Fruit fly (Drosophila melanogaster): ENCODE measurements around the gene Rev1.

The Rev1 gene

DNA sequence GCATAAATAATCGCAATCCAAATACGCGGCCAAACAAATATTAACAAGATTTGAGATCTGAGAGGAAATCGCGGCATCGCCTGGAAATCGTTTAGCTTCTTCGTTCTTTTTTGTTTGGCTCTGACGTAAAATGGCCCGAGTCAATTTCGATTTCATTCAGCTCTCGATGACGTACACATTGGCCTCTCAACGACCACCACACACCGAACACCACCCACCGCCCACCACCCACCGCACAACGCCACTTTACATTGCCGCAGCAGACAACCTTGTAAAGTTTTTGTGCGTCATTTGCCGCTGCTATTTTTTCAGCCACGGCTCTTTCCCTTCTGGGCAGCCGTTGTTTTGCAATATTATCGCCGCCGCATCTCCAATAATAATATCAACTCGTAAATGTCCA lies 22.1 kb upstream of the Rev1 start (continued):
- TF ChIP-seq Ssrp (tag; optimal IDR thresholded peaks at IDR 0.05) (no peak), Max (GFP tag; optimal IDR thresholded peaks at IDR 0.05) (no peak), Poxn (GFP tag; IDR thresholded peaks at IDR 0.05) (no peak), CG9932 (GFP tag; IDR thresholded peaks at IDR 0.05) (0 out of 2 replicates have a peak, but pooled peaks have one; percentile 21), CG3163 (GFP tag; optimal IDR thresholded peaks at IDR 0.05) (no peak), chinmo (GFP tag; IDR thresholded peaks at IDR 0.05; ENCODE audit: partially characterized antibody) (peak; percentile 80; the same call in 1 of the 4 replicates), Nf-YB (GFP tag; optimal IDR thresholded peaks at IDR 0.05) (no peak), CG1024 (GFP tag; IDR thresholded peaks at IDR 0.05) (no peak), Oli (tag; optimal IDR thresholded peaks at IDR 0.05) (no peak), CG12104 (GFP tag; optimal IDR thresholded peaks at IDR 0.05) (no peak), CG3838 (GFP tag; optimal IDR thresholded peaks at IDR 0.05) (no peak), tll (GFP tag; optimal IDR thresholded peaks at IDR 0.05) (no peak), org-1 (GFP tag; optimal IDR thresholded peaks at IDR 0.05) (no peak), YL-1 (GFP tag; optimal IDR thresholded peaks at IDR 0.05) (no peak), Sry-β (GFP tag; optimal IDR thresholded peaks at IDR 0.05) (no peak), Xbp1 (GFP tag; optimal IDR thresholded peaks at IDR 0.05) (no peak), CG15514 (GFP tag; optimal IDR thresholded peaks at IDR 0.05) (no peak), chm (GFP tag; IDR thresholded peaks at IDR 0.05) (0 out of 2 replicates have a peak, but pooled peaks have one; percentile 23), gcm2 (GFP tag; optimal IDR thresholded peaks at IDR 0.05) (no peak), ttk (GFP tag; IDR thresholded peaks at IDR 0.05) (no peak), sd (tag; optimal IDR thresholded peaks at IDR 0.05) (peak; percentile 70), E2f2 (GFP tag; IDR thresholded peaks at IDR 0.05) (no peak), CG17612 (GFP tag; IDR thresholded peaks at IDR 0.05) (no peak), CG16813 (GFP tag; IDR thresholded peaks at IDR 0.05; ENCODE audit: partially characterized antibody) (no peak), CG34422 (GFP tag; IDR thresholded peaks at IDR 0.05) (no peak), CG12769 (tag; optimal IDR thresholded peaks at IDR 0.05) (peak; percentile 59), grn (GFP tag; optimal IDR thresholded peaks at IDR 0.05) (no peak), Scr (GFP tag; IDR thresholded peaks at IDR 0.05; ENCODE audit: partially characterized antibody) (no peak), CG7556 (GFP tag; optimal IDR thresholded peaks at IDR 0.05) (no peak), CG4282 (GFP tag; optimal IDR thresholded peaks at IDR 0.05) (no peak), D19A (tag; optimal IDR thresholded peaks at IDR 0.05) (no peak), CG13894 (tag; optimal IDR thresholded peaks at IDR 0.05) (peak; percentile 44), CG18011 (GFP tag; optimal IDR thresholded peaks at IDR 0.05) (no peak), br (optimal IDR thresholded peaks at IDR 0.05) (no peak), CG9609 (GFP tag; optimal IDR thresholded peaks at IDR 0.05) (no peak), CG9215 (GFP tag; IDR thresholded peaks at IDR 0.05) (no peak), CG43689 (GFP tag; IDR thresholded peaks at IDR 0.05) (no peak), sug (tag; optimal IDR thresholded peaks at IDR 0.05) (peak; percentile 24), Pdp1 (GFP tag; optimal IDR thresholded peaks at IDR 0.05) (peak in 1 of 2 experiments; percentile 45), CG11695 (GFP tag; IDR thresholded peaks at IDR 0.05) (no peak), CG30403 (GFP tag; optimal IDR thresholded peaks at IDR 0.05) (no peak), amos (GFP tag; IDR thresholded peaks at IDR 0.05; ENCODE audit: partially characterized antibody) (no peak), CG7987 (GFP tag; optimal IDR thresholded peaks at IDR 0.05) (no peak), wdn (GFP tag; IDR thresholded peaks at IDR 0.05) (no peak), CG1647 (GFP tag; optimal IDR thresholded peaks at IDR 0.05) (no peak), tna (GFP tag; IDR thresholded peaks at IDR 0.05; ENCODE audit: partially characterized antibody) (no peak), mirr (GFP tag; optimal IDR thresholded peaks at IDR 0.05) (peak; percentile 27), Awh (GFP tag; IDR thresholded peaks at IDR 0.05) (no peak), CG15479 (GFP tag; optimal IDR thresholded peaks at IDR 0.05) (no peak), twi (tag; optimal IDR thresholded peaks at IDR 0.05) (no peak), CG1602 (GFP tag; optimal IDR thresholded peaks at IDR 0.05) (no peak)
